Worm (Caenorhabditis elegans) whole organism, L4/young adult: Measurements from ENCODE around the gene col-3.

Source experiments
- dao-5 ChIP-seq: sonication (generic microtip); optimal IDR thresholded peaks from 2 replicates; lab custom pipeline; 2016; ENCODE audit warnings: missing genotype, missing genetic modification characterization, moderate library complexity, missing compliant biosample characterization
- him-1 ChIP-seq: sonication (generic microtip); optimal IDR thresholded peaks from 2 replicates; lab custom pipeline; 2016; ENCODE audit warnings: missing genotype, missing genetic modification reagents, missing genetic modification characterization, missing compliant biosample characterization

DNA sequence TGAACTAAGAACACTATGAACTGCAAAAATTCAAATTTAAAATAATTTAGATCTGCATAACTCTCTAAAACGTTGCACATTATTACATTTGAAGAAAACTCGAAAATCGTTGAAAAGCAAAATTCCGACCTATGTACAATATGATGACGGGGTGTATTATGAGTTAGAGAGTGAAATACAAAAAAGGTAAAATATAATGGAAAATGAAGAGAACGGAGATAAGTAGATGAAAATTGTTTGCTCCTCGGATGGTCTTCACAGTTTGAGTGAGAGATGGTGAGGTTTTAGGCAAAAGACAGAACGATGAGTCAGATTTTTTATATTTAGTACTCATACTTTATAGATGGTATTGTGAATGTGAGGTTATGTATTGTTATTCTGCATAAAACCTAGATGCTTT, 17.3 kb upstream of the col-3 start:
- no peak for TF ChIP-seq dao-5 (tag; lab: Kevin White, UChicago)
- no peak for TF ChIP-seq him-1 (tag; lab: Kevin White, UChicago)
